Worm (Caenorhabditis elegans): ENCODE data around the gene B0302.2.

DNA sequence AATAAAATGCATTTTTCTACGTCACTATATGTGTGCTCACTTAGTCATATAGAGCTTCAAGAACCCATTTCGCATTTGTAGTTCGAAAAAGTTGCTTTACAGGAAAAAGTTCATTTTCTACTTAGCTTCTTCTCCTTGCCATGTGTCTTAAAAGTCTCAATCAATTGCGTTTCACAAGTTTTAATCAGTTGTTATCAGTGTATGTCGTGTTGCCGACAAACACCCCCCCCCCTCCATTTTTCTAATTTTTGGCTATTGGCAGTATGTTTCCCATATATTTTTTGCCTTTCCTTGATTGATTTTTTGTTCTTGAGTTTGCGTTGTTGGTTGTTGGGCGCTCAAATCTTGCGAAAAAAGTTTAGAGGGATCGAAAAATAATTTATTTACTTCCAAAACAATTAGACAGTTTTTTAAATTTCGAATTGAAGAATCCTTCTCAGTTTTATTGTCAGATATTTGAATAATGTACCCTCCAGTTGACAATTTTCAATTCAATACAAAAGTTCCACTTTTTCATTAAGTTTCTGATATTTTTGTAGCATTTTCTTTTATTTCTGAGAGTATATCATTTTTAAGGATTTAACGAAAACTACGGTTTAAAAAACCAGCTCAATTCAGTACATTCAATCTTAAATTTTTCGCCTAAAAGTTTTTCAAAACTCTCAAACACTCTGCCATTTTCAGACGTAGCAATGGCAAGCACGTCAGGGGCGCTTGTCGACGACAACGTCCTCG lies 7.5 kb downstream of the B0302.2 start, which contains the start of gene sid-3:
- TF ChIP-seq ama-1 (optimal IDR thresholded peaks at IDR 0.05) (no peak), ama-1 (GFP tag; optimal IDR thresholded peaks at IDR 0.05) (no peak), somi-1 (GFP tag; optimal IDR thresholded peaks at IDR 0.05) (no peak), unc-130 (GFP tag; optimal IDR thresholded peaks at IDR 0.05) (no peak), unc-62 (GFP tag; optimal IDR thresholded peaks at IDR 0.05) (no peak), repo-1 (tag; optimal IDR thresholded peaks at IDR 0.05) (no peak), B0336.3 (GFP tag; IDR thresholded peaks at IDR 0.05) (no peak), bed-1 (GFP tag; IDR thresholded peaks at IDR 0.05) (no peak), mcd-1 (GFP tag; IDR thresholded peaks at IDR 0.05) (no peak), madf-8 (GFP tag; conservative IDR thresholded peaks at IDR 0.05) (no peak), ekl-4 (GFP tag; IDR thresholded peaks at IDR 0.05) (no peak), snpc-4 (GFP tag; optimal IDR thresholded peaks at IDR 0.05) (no peak), snpc-4 (tag; optimal IDR thresholded peaks at IDR 0.05) (peak in 1 of 4 experiments; percentile 3), pha-4 (tag; optimal IDR thresholded peaks at IDR 0.05) (no peak)
